Fruit fly (Drosophila melanogaster): Measurements from ENCODE around the gene Pburs.

Gene Pburs

dm6 chr2L:14394298-14395064 lies 22.6 kb downstream of the Pburs start (continued):
- TF ChIP-seq rgr (GFP tag; optimal IDR thresholded peaks at IDR 0.05) (peak; percentile 7), sv (GFP tag; optimal IDR thresholded peaks at IDR 0.05) (no peak), fru (GFP tag; optimal IDR thresholded peaks at IDR 0.05) (no peak), h (GFP tag; optimal IDR thresholded peaks at IDR 0.05) (peak; percentile 26), brk (GFP tag; optimal IDR thresholded peaks at IDR 0.05) (no peak), foxo (GFP tag; optimal IDR thresholded peaks at IDR 0.05) (peak in 1 of 2 experiments; percentile 41), dmrt93B (GFP tag; optimal IDR thresholded peaks at IDR 0.05) (no peak), Sp1 (GFP tag; optimal IDR thresholded peaks at IDR 0.05) (peak; percentile 65), tai (GFP tag; optimal IDR thresholded peaks at IDR 0.05) (no peak), Myc (optimal IDR thresholded peaks at IDR 0.05) (no peak), dl (GFP tag; optimal IDR thresholded peaks at IDR 0.05; ENCODE audit: insufficient read depth in 1 of 2, partially characterized antibody in 2 of 2) (no peak), Hnf4 (GFP tag; optimal IDR thresholded peaks at IDR 0.05) (no peak), psq (GFP tag; optimal IDR thresholded peaks at IDR 0.05) (no peak)

dm6 chr2L:14393527-14393926 lies 23.6 kb downstream of the Pburs start:
- no peak for TF ChIP-seq Myc (optimal IDR thresholded peaks at IDR 0.05)
- no peak for TF ChIP-seq OdsH (GFP tag; optimal IDR thresholded peaks at IDR 0.05)
- no peak for TF ChIP-seq Vsx2 (GFP tag; optimal IDR thresholded peaks at IDR 0.05; ENCODE audit: partially characterized antibody)
- TF ChIP-seq sv (GFP tag; optimal IDR thresholded peaks at IDR 0.05), result no peak
- TF ChIP-seq Mio (GFP tag; optimal IDR thresholded peaks at IDR 0.05), result no peak
- no peak for TF ChIP-seq CG32264 (GFP tag; optimal IDR thresholded peaks at IDR 0.05)
- no peak for TF ChIP-seq pan (optimal IDR thresholded peaks at IDR 0.05)
- no peak for TF ChIP-seq N (GFP tag; optimal IDR thresholded peaks at IDR 0.05)
- no peak for TF ChIP-seq Abd-B (GFP tag; optimal IDR thresholded peaks at IDR 0.05)
- TF ChIP-seq tai (GFP tag; optimal IDR thresholded peaks at IDR 0.05), result no peak
- no peak for TF ChIP-seq Hr78 (GFP tag; optimal IDR thresholded peaks at IDR 0.05)
- TF ChIP-seq Dfd (GFP tag; optimal IDR thresholded peaks at IDR 0.05), result no peak
- TF ChIP-seq Rel (GFP tag; optimal IDR thresholded peaks at IDR 0.05), result no peak
- TF ChIP-seq Rel (tag; optimal IDR thresholded peaks at IDR 0.05), result no peak
- TF ChIP-seq brk (GFP tag; optimal IDR thresholded peaks at IDR 0.05), result no peak
- TF ChIP-seq lola (GFP tag; optimal IDR thresholded peaks at IDR 0.05), result no peak
- no peak for TF ChIP-seq h (GFP tag; optimal IDR thresholded peaks at IDR 0.05)
- no peak for TF ChIP-seq foxo (GFP tag; optimal IDR thresholded peaks at IDR 0.05)
- TF ChIP-seq dsf (GFP tag; optimal IDR thresholded peaks at IDR 0.05; ENCODE audit: borderline replicate concordance), result no peak
- no peak for TF ChIP-seq woc (GFP tag; optimal IDR thresholded peaks at IDR 0.05)

dm6 chr2L:14388448-14388847 lies 28.7 kb downstream of the Pburs start:
- TF ChIP-seq lola (GFP tag; optimal IDR thresholded peaks at IDR 0.05) (no peak), br (GFP tag; optimal IDR thresholded peaks at IDR 0.05) (no peak), CG32264 (GFP tag; optimal IDR thresholded peaks at IDR 0.05) (no peak), GATAd (GFP tag; optimal IDR thresholded peaks at IDR 0.05) (no peak), jim (GFP tag; optimal IDR thresholded peaks at IDR 0.05) (no peak), brk (GFP tag; optimal IDR thresholded peaks at IDR 0.05) (no peak), Hr83 (GFP tag; optimal IDR thresholded peaks at IDR 0.05; ENCODE audit: poor library complexity, severe bottlenecking) (no peak), ey (GFP tag; optimal IDR thresholded peaks at IDR 0.05) (no peak), Dif (GFP tag; optimal IDR thresholded peaks at IDR 0.05; ENCODE audit: partially characterized antibody) (no peak), HLH106 (tag; optimal IDR thresholded peaks at IDR 0.05) (no peak), Vsx2 (GFP tag; optimal IDR thresholded peaks at IDR 0.05; ENCODE audit: partially characterized antibody) (no peak), sage (GFP tag; optimal IDR thresholded peaks at IDR 0.05) (no peak), CrebA (GFP tag; optimal IDR thresholded peaks at IDR 0.05; ENCODE audit: borderline replicate concordance) (no peak), rgr (GFP tag; optimal IDR thresholded peaks at IDR 0.05) (no peak), fru (GFP tag; optimal IDR thresholded peaks at IDR 0.05) (no peak), dsf (GFP tag; optimal IDR thresholded peaks at IDR 0.05; ENCODE audit: borderline replicate concordance) (no peak), Dfd (GFP tag; optimal IDR thresholded peaks at IDR 0.05) (no peak), sv (GFP tag; optimal IDR thresholded peaks at IDR 0.05) (no peak)

Data from whole organism, wandering third instar larva.